Worm (Caenorhabditis elegans): Measurements from ENCODE around the gene sre-49.

The sre-49 gene

DNA sequence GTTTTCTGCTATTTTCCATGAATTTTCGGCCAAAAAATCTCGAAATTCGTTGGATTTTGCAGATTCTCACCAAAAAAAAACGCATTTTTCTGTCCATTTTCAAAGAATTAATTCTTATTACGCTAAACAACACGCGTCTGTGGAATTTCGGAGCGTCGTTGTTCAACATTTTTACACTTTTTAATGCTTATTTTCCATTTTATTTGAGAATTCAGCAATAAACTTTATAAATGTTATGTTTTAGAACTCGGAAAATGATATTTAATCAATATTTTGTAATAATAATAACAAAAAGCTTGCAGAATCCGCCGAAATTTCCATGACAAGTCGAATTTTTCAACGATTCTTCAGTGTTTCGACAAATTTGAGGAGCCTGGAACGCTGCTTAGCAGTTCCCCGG, 38.3 kb upstream of the sre-49 start, which contains the start of gene ife-5:
TSS of gene ife-5 (plus strand) at position 301 of the 400 bp plus-strand sequence.
- TF ChIP-seq Y48G9A.11 (GFP tag; IDR thresholded peaks at IDR 0.05) (peak; percentile 38; the same call in 1 of the 2 replicates), dmd-8 (GFP tag; IDR thresholded peaks at IDR 0.05) (no peak), T20F7.1 (GFP tag; optimal IDR thresholded peaks at IDR 0.05) (peak; percentile 10)

DNA sequence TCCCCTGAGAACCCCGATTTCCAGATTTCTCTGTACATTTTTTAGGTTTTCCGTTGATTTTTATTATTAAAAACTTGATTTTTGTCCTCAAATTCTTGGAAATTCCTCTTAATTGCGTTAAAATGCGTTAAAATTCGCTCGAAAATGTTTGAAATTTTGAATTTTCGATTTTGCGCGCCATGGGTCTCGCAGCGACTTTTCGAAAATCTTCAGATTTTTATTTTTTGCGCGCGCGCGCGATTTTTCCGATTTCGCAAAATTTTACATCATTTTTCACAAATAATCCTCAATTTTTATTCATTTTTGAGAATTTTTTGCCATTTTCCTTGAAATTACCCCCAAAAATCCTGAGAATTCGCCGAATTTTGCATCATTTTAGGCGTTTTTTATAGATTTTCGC, 34.6 kb upstream of the sre-49 start:
- TF ChIP-seq zfp-3 (GFP tag; conservative IDR thresholded peaks at IDR 0.05) (no peak), dmd-8 (GFP tag; IDR thresholded peaks at IDR 0.05) (no peak), Y48G9A.11 (GFP tag; IDR thresholded peaks at IDR 0.05) (peak; percentile 84), unc-62 (GFP tag; optimal IDR thresholded peaks at IDR 0.05 in 1 of 2) (peak in 1 of 2 experiments; percentile 86), unc-62 (tag; optimal IDR thresholded peaks at IDR 0.05) (no peak), unc-130 (GFP tag; optimal IDR thresholded peaks at IDR 0.05) (peak; percentile 15), lin-38 (GFP tag; IDR thresholded peaks at IDR 0.05) (peak; percentile 50), sdz-12 (GFP tag; optimal IDR thresholded peaks at IDR 0.05) (no peak)

DNA sequence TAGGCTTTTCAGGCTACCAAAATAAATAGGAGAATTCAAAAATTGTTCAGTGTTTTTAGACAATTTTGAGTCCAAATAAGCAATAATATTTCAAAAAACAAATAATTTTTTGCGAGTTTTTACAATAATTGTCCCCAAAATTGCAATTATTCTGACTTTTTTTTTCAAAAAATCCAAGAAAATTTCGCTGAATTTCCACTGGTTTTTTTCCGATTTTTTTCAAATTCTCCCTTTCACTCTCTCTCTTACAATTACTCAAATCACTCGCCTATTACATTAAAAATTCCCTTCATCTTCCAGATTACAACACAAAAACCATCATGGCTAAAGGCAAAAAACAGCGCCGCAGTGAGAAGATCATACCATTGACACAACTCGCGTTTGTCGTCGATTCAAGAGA, 29.6 kb upstream of the sre-49 start, which contains the start of gene Y57A10A.31:
TSS of gene Y57A10A.31 (plus strand) at position 301 of the 400 bp plus-strand sequence.
- TF ChIP-seq pqm-1 (tag; optimal IDR thresholded peaks at IDR 0.05) (no peak), gei-8 (GFP tag; optimal IDR thresholded peaks at IDR 0.05) (no peak), ctbp-1 (GFP tag; IDR thresholded peaks at IDR 0.05) (no peak), spr-3 (GFP tag; optimal IDR thresholded peaks at IDR 0.05) (no peak), R02D3.7 (tag; optimal IDR thresholded peaks at IDR 0.05) (no peak), egl-43 (GFP tag; IDR thresholded peaks at IDR 0.05) (no peak), ZK546.5 (tag; optimal IDR thresholded peaks at IDR 0.05) (no peak), nhr-11 (tag; optimal IDR thresholded peaks at IDR 0.05) (no peak), lin-13 (GFP tag; optimal IDR thresholded peaks at IDR 0.05) (no peak), Y105C5A.15 (GFP tag; IDR thresholded peaks at IDR 0.05) (no peak)

DNA sequence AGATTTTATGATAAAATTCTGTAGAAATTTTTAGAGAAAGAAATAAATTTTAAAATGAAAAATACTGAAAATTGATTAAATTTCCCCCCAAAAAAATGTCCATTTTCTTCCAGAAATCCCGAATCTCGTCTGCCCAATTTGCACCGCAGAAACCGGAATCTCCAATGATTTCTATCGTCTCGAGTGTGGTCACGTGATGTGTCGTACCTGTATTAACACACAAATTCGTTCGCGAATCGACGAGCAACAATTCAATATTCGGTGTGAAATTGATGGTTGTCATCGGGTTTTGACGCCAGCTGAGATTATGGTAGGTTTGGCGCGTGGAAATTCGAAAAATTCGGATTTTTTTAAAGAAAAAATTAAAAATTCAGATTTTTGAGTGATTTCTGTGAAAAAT, 22.1 kb upstream of the sre-49 start:
- TF ChIP-seq hmg-1.1 (GFP tag; IDR thresholded peaks at IDR 0.05) (no peak), jun-1 (tag; optimal IDR thresholded peaks at IDR 0.05) (no peak), mep-1 (tag; optimal IDR thresholded peaks at IDR 0.05) (no peak), lin-15B (tag; optimal IDR thresholded peaks at IDR 0.05) (no peak), attf-4 (tag; optimal IDR thresholded peaks at IDR 0.05) (no peak), mdl-1 (tag; optimal IDR thresholded peaks at IDR 0.05) (no peak), zfp-3 (GFP tag; conservative IDR thresholded peaks at IDR 0.05) (no peak), ceh-62 (tag; optimal IDR thresholded peaks at IDR 0.05) (no peak), duxl-1 (tag; optimal IDR thresholded peaks at IDR 0.05; ENCODE audit: poor library complexity) (no peak), F10B5.3 (tag; optimal IDR thresholded peaks at IDR 0.05) (no peak), madf-9 (GFP tag; conservative IDR thresholded peaks at IDR 0.05) (no peak), ama-1 (optimal IDR thresholded peaks at IDR 0.05) (no peak), aly-2 (tag; optimal IDR thresholded peaks at IDR 0.05) (no peak), lim-7 (GFP tag; IDR thresholded peaks at IDR 0.05) (no peak), F26F4.8 (GFP tag; conservative IDR thresholded peaks at IDR 0.05) (no peak), T20F7.1 (GFP tag; optimal IDR thresholded peaks at IDR 0.05) (no peak), mes-2 (tag; optimal IDR thresholded peaks at IDR 0.05; ENCODE audit: poor library complexity, severe bottlenecking) (no peak), nhr-6 (tag; optimal IDR thresholded peaks at IDR 0.05) (no peak), nhr-48 (tag; optimal IDR thresholded peaks at IDR 0.05) (no peak)

DNA sequence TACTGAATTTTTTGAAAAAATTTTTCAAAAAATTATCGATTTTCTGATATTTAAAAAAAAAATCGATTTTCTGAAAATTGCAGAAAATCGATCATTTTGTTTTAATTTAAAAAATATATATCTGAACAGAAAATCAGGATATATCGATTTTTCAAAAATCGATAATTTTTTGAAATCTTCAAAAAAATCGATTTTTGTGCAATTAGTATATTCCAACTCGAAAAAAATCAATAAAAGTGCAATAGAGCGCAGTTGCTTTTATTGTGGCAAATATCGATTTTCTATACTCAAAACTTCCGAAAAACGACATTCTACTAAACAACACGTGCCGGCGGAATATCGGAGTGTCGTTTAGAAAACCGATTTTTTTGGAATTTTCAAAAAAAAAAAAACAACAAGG, 18.0 kb upstream of the sre-49 start:
- TF ChIP-seq snpc-1.2 (GFP tag; IDR thresholded peaks at IDR 0.05): no peak
- TF ChIP-seq lin-38 (GFP tag; IDR thresholded peaks at IDR 0.05): peak; percentile 58
- TF ChIP-seq ceh-28 (tag; optimal IDR thresholded peaks at IDR 0.05): peak; percentile 88
- no peak for TF ChIP-seq mep-1 (tag; optimal IDR thresholded peaks at IDR 0.05)
- TF ChIP-seq Y48G9A.11 (GFP tag; IDR thresholded peaks at IDR 0.05): 0 out of 2 replicates have a peak, but pooled peaks have one; percentile 37
- no peak for TF ChIP-seq madf-9 (GFP tag; conservative IDR thresholded peaks at IDR 0.05)

Measured in whole organism, L4 larva.